Fruit fly (Drosophila melanogaster): ENCODE data around the gene CG2641.

DNA sequence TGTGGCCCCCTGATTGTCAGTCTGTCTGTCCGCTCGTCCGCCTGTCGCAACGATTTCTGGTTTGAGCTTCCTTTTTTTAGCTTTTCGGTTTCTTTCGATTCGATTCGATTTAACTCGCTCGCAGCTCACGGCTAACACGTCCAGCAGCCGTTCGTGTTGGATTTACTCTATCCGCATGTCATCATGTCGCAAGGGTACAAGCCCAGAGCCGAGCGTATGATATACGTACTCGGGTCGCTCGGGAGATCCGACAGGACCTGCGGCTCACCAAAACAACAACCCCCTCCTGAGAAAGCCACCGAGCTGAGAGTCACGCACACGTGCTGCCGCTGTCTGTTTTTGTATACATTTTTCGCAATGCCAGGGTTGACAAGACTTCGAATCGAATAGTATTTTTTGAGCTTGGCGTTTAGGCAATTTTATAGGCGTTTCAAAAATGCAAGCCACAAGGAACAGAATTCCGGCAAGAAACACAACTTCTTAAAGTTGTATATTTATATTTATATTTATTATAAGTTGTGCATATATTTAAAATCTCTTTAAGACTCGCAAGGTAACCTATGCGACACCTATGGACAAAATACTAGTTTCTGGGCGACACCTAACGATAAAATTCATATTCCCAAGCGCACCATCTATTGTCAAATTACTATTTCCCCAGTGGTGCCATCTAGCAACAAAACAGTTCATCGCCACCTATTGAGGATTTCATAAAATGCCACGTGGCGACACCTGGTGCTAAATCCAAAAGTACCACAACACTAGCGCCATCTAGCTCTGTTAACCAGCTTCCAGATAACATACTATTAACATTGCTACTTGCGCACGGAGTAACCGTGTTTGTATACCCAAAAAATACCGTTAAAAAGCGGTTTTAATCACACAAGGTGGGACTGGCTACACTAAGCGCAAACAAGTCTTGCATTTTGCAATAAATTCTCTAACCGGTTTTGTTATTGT is 16.1 kb downstream of the CG2641 start, which contains the start of the genes CG2993 and sgll:
- TF ChIP-seq CG14655 (GFP tag; optimal IDR thresholded peaks at IDR 0.05), result peak; percentile 56
- no peak for TF ChIP-seq gl (tag; optimal IDR thresholded peaks at IDR 0.05)
- TF ChIP-seq CG15710 (tag; optimal IDR thresholded peaks at IDR 0.05), result peak; percentile 58
- TF ChIP-seq Ets98B (GFP tag; IDR thresholded peaks at IDR 0.05), result peak; percentile 5; the same call in 1 of the 2 replicates
- no peak for TF ChIP-seq CG17806 (tag; optimal IDR thresholded peaks at IDR 0.05)
- no peak for TF ChIP-seq EcR (GFP tag; optimal IDR thresholded peaks at IDR 0.05)
